Fruit fly (Drosophila melanogaster): ENCODE data around the gene Tsp26A.
A peak's percentile ranks its signal among the peaks of the same experiment; 100 is the strongest.

The Tsp26A gene

DNA sequence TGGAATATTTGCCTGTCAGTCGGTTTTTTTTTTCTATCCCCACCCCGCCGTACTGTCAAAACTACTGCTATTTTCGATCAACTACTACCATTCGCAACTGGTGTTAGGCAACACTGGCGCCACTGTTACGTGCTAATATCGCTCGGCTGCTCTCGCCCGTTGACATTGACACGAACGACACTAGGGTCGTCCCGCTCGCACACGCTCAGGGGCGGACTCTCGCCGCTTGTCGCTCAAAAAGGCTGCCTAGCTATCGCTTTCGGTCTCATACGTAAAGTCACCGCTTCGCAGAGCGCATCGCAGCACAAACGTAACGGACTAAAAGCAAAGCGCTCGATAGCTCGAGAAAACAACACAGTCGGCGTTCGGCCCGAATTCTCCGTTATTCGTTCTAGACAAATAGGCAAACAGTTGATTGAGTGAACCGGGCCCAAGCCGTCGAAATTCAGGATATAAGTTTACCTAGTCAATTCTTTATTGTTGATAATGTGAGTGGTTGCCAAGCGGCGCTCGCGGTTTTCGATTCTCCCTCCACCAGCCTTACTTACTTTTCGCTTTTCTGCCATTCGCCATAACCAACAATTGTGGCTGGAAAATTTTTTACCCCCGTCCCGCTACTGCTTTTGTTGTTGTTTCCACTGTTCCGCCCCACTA is 17.6 kb upstream of the Tsp26A start (continued):
- no peak for TF ChIP-seq Chrac-16 (GFP tag; optimal IDR thresholded peaks at IDR 0.05)
- TF ChIP-seq CG11247 (GFP tag; IDR thresholded peaks at IDR 0.05) = no peak
- TF ChIP-seq sc (optimal IDR thresholded peaks at IDR 0.05) = no peak
- TF ChIP-seq sc (GFP tag; optimal IDR thresholded peaks at IDR 0.05) = no peak
- TF ChIP-seq CG8388 (GFP tag; optimal IDR thresholded peaks at IDR 0.05) = no peak
- no peak for TF ChIP-seq CG6654 (GFP tag; optimal IDR thresholded peaks at IDR 0.05)
- no peak for TF ChIP-seq CG1024 (GFP tag; IDR thresholded peaks at IDR 0.05)
- TF ChIP-seq Gug (GFP tag; IDR thresholded peaks at IDR 0.05) = no peak; the same call in 3 of the 4 replicates
- no peak for TF ChIP-seq CG8281 (tag; optimal IDR thresholded peaks at IDR 0.05)
- no peak for TF ChIP-seq CG10274 (GFP tag; optimal IDR thresholded peaks at IDR 0.05)
- TF ChIP-seq dan (GFP tag; IDR thresholded peaks at IDR 0.05) = no peak
- peak; percentile 43 for TF ChIP-seq CG3163 (GFP tag; optimal IDR thresholded peaks at IDR 0.05)
- TF ChIP-seq Sry-δ (GFP tag; optimal IDR thresholded peaks at IDR 0.05) = peak; percentile 34
- peak; percentile 88 for TF ChIP-seq CG10267 (tag; optimal IDR thresholded peaks at IDR 0.05)
- TF ChIP-seq B-H2 (GFP tag; optimal IDR thresholded peaks at IDR 0.05) = peak; percentile 54
- no peak for TF ChIP-seq sisA (GFP tag; IDR thresholded peaks at IDR 0.05)
- no peak for TF ChIP-seq dimm (GFP tag; IDR thresholded peaks at IDR 0.05)
- no peak for TF ChIP-seq croc (GFP tag; conservative IDR thresholded peaks at IDR 0.05)
- TF ChIP-seq CG17568 (GFP tag; optimal IDR thresholded peaks at IDR 0.05) = no peak
- TF ChIP-seq CG6175 (GFP tag; IDR thresholded peaks at IDR 0.05) = no peak
- no peak for TF ChIP-seq CG31388 (GFP tag; optimal IDR thresholded peaks at IDR 0.05)
- peak; percentile 34 for TF ChIP-seq odd (GFP tag; optimal IDR thresholded peaks at IDR 0.05)
- no peak for TF ChIP-seq CG4617 (GFP tag; optimal IDR thresholded peaks at IDR 0.05; ENCODE audit: borderline replicate concordance)
- TF ChIP-seq sens-2 (GFP tag; IDR thresholded peaks at IDR 0.05) = no peak
- peak; percentile 45 for TF ChIP-seq CG12071 (GFP tag; optimal IDR thresholded peaks at IDR 0.05)
- no peak for TF ChIP-seq ase (GFP tag; IDR thresholded peaks at IDR 0.05)
- TF ChIP-seq Hand (GFP tag; optimal IDR thresholded peaks at IDR 0.05) = peak; percentile 16
- TF ChIP-seq slbo (GFP tag; IDR thresholded peaks at IDR 0.05) = no peak
- TF ChIP-seq D (optimal IDR thresholded peaks at IDR 0.05) = no peak
- TF ChIP-seq D (GFP tag; optimal IDR thresholded peaks at IDR 0.05) = no peak
- TF ChIP-seq cg (GFP tag; optimal IDR thresholded peaks at IDR 0.05) = no peak
- no peak for TF ChIP-seq Taf1 (GFP tag; IDR thresholded peaks at IDR 0.05)
- TF ChIP-seq da (GFP tag; optimal IDR thresholded peaks at IDR 0.05) = no peak
- peak; percentile 9 for TF ChIP-seq zf30C (GFP tag; optimal IDR thresholded peaks at IDR 0.05)
- TF ChIP-seq zen2 (GFP tag; IDR thresholded peaks at IDR 0.05; ENCODE audit: partially characterized antibody) = no peak
- no peak for TF ChIP-seq ssp (GFP tag; IDR thresholded peaks at IDR 0.05)
- TF ChIP-seq CG4360 (GFP tag; IDR thresholded peaks at IDR 0.05) = no peak
- no peak for TF ChIP-seq Dip2 (GFP tag; IDR thresholded peaks at IDR 0.05)
- peak; percentile 40 for TF ChIP-seq ewg (GFP tag; optimal IDR thresholded peaks at IDR 0.05)
- no peak for TF ChIP-seq gsb (GFP tag; IDR thresholded peaks at IDR 0.05)
- peak; percentile 24 for TF ChIP-seq zfh2 (GFP tag; optimal IDR thresholded peaks at IDR 0.05)
- TF ChIP-seq sima (GFP tag; optimal IDR thresholded peaks at IDR 0.05) = no peak
- TF ChIP-seq CG4730 (GFP tag; IDR thresholded peaks at IDR 0.05) = no peak
- no peak for TF ChIP-seq CG18764 (GFP tag; optimal IDR thresholded peaks at IDR 0.05)
- no peak for TF ChIP-seq gce (GFP tag; IDR thresholded peaks at IDR 0.05)
- peak; percentile 52 for TF ChIP-seq CG13296 (GFP tag; optimal IDR thresholded peaks at IDR 0.05)
- TF ChIP-seq CG17912 (GFP tag; optimal IDR thresholded peaks at IDR 0.05) = peak; percentile 15
- no peak for TF ChIP-seq Drgx (GFP tag; IDR thresholded peaks at IDR 0.05)
- peak; percentile 47 for TF ChIP-seq Fer1 (GFP tag; optimal IDR thresholded peaks at IDR 0.05)
- no peak for TF ChIP-seq prd (optimal IDR thresholded peaks at IDR 0.05)
- TF ChIP-seq prd (GFP tag; IDR thresholded peaks at IDR 0.05) = no peak
- TF ChIP-seq CHES-1-like (GFP tag; optimal IDR thresholded peaks at IDR 0.05) = peak; percentile 56
- no peak for TF ChIP-seq Dfd (GFP tag; optimal IDR thresholded peaks at IDR 0.05)
